Fruit fly (Drosophila melanogaster): ENCODE measurements around the gene CG14722.

CG14722 gene

DNA sequence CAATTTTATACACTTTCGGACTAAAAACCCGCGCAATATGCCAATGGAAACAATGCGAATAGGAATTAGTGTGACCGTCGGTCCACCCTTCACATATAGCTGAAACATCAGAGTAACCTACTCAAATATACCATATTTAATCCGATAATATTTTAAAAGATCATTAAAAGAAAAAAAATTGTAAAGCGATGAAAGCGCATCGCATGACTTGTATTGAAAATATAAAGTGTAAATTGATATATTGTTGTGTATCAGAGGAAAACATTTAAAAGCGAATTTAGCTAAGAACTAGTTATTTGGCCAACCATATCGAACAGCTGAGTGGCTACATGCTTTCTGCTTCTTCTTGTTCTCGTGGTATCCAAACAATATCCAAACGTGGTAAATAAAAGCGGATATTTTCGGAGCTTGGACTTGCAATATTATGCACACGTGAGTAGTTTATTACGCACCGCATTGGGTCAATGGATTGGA is at the start of gene CG14722, which contains the start of gene Blm:
Gene CG14722 (plus strand): TSS at position 161 of the 474 bp plus-strand sequence.
Gene Blm (minus strand): TSS at position 54 of the 474 bp plus-strand sequence.
- TF ChIP-seq Crg-1 (GFP tag; optimal IDR thresholded peaks at IDR 0.05) (no peak), Mnt (GFP tag; optimal IDR thresholded peaks at IDR 0.05) (peak; percentile 64), CG1620 (GFP tag; optimal IDR thresholded peaks at IDR 0.05) (peak; percentile 28), pad (GFP tag; optimal IDR thresholded peaks at IDR 0.05) (no peak), tj (GFP tag; optimal IDR thresholded peaks at IDR 0.05) (no peak), CG12768 (GFP tag; optimal IDR thresholded peaks at IDR 0.05) (no peak), Clk (GFP tag; optimal IDR thresholded peaks at IDR 0.05) (no peak), CG14711 (tag; optimal IDR thresholded peaks at IDR 0.05) (peak; percentile 28), cnc (optimal IDR thresholded peaks at IDR 0.05) (no peak), bab1 (GFP tag; optimal IDR thresholded peaks at IDR 0.05) (peak; percentile 60), Hr96 (GFP tag; optimal IDR thresholded peaks at IDR 0.05) (no peak), CG11617 (GFP tag; optimal IDR thresholded peaks at IDR 0.05) (peak; percentile 10)

DNA sequence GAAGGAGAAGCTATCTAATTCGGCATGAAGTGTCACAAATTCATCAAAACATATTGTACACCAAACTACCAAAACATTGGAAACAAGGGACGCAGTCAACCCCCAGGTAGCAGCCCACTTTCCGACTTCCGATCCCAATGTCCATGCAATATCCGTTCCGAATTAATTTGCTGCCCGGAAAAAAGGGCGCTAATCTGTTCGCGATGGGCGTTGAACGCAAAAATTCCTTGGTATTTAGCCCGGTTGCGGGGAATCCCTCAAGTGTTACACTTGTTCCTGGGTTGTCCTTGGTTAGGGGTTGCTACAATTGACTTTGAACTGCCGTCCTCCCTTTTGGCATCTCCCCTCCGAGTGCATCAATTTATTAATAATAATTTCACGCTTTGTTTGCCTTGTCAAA is 49.2 kb upstream of the CG14722 start:
- TF ChIP-seq CG1620 (GFP tag; optimal IDR thresholded peaks at IDR 0.05), result no peak
- no peak for TF ChIP-seq cic (GFP tag; optimal IDR thresholded peaks at IDR 0.05)
- TF ChIP-seq CG5204 (GFP tag; optimal IDR thresholded peaks at IDR 0.05), result no peak
- no peak for TF ChIP-seq CG14711 (tag; optimal IDR thresholded peaks at IDR 0.05)
- TF ChIP-seq tj (GFP tag; optimal IDR thresholded peaks at IDR 0.05), result no peak
- no peak for TF ChIP-seq CG33017 (tag; optimal IDR thresholded peaks at IDR 0.05)
- no peak for TF ChIP-seq Crg-1 (GFP tag; optimal IDR thresholded peaks at IDR 0.05)
- TF ChIP-seq cnc (optimal IDR thresholded peaks at IDR 0.05), result no peak
- TF ChIP-seq toe (GFP tag; optimal IDR thresholded peaks at IDR 0.05), result no peak
- no peak for TF ChIP-seq Clk (GFP tag; optimal IDR thresholded peaks at IDR 0.05)
- no peak for TF ChIP-seq CG12768 (GFP tag; optimal IDR thresholded peaks at IDR 0.05)
- TF ChIP-seq CG7101 (tag; optimal IDR thresholded peaks at IDR 0.05), result no peak
- no peak for TF ChIP-seq Hr96 (GFP tag; optimal IDR thresholded peaks at IDR 0.05)
- TF ChIP-seq CG11617 (GFP tag; optimal IDR thresholded peaks at IDR 0.05), result no peak
- TF ChIP-seq kay (GFP tag; ENCODE audit: borderline replicate concordance), result no peak
- no peak for TF ChIP-seq pad (GFP tag; optimal IDR thresholded peaks at IDR 0.05)
- TF ChIP-seq ovo (GFP tag; optimal IDR thresholded peaks at IDR 0.05), result no peak
- no peak for TF ChIP-seq CG7045 (GFP tag; optimal IDR thresholded peaks at IDR 0.05)

DNA sequence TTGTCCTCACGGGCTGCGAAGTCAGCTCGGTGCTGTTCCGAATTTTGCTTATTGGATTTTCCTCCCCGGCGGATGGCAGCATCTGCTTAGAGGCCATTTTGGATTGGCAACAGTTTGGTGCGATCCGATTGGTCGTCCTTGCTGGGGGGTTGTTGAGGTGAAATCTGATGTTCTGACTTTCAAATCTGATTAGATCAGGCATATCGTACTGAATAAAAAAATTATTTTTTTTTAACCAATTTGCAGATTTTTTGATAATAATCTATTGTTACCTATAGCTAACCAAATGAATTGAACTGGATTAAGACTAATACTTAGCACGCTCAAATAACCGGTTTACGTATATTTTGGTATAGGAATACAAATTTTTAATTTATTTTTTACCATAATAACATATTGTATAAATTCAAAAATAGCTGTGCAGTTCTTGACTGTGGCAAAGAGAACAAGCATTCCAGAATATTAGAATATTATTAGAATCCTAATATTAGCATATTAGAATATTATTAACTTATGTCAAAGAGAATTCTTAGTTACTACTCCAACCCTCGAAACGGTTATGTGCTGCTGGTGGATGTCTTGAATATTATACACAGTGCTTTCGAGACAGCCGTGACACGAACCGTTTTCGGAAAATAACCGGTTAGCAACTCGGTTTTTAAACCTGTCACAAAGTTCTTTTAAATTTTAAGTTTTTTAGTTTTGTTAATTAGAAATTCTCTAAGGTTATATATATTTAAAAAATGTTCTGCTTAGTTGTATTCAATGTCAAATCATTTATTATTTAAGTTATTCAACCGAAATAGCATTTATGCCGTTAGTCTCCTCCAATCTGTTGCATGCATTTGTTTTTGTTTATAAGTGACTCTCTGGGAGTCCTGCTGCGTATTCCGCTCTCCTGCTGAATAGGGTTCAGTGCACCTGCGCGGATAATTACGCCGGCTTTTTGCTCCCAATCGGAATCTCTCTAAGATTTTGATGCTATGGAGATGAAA is 47.1 kb upstream of the CG14722 start, which contains the start of gene Fer3:
Gene Fer3 (minus strand): TSS at position 1 of the 995 bp plus-strand sequence.
- TF ChIP-seq toe (GFP tag; optimal IDR thresholded peaks at IDR 0.05), result no peak
- TF ChIP-seq tj (GFP tag; optimal IDR thresholded peaks at IDR 0.05), result no peak
- TF ChIP-seq CG7045 (GFP tag; optimal IDR thresholded peaks at IDR 0.05), result no peak
- no peak for TF ChIP-seq Mnt (GFP tag; optimal IDR thresholded peaks at IDR 0.05)
- no peak for TF ChIP-seq CG12768 (GFP tag; optimal IDR thresholded peaks at IDR 0.05)
- TF ChIP-seq ovo (GFP tag; optimal IDR thresholded peaks at IDR 0.05), result no peak
- no peak for TF ChIP-seq CG11617 (GFP tag; optimal IDR thresholded peaks at IDR 0.05)
- no peak for TF ChIP-seq CG7101 (tag; optimal IDR thresholded peaks at IDR 0.05)
- no peak for TF ChIP-seq CG1620 (GFP tag; optimal IDR thresholded peaks at IDR 0.05)
- TF ChIP-seq CG5204 (GFP tag; optimal IDR thresholded peaks at IDR 0.05), result no peak
- no peak for TF ChIP-seq CG14711 (tag; optimal IDR thresholded peaks at IDR 0.05)

DNA sequence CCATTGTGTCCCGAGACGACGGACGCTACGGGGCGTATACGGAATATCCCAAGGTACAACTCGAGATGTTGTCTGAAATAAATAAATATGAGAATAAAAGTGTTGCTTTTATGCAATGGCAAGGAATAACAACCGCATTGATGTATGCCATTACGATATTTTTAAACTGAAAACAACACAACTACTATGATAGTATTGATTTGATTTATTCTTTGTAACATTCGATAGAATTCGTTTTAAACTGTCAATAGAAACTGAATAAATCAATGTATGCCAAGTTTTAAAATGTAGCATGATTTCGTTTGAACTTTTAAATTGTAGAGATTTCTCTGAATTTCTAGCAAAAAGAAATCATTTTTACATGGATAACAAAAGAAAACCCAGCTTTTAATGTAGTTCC is 45.5 kb upstream of the CG14722 start, which contains the start of gene CG14717:
Gene CG14717 (plus strand): TSS at position 301 of the 400 bp plus-strand sequence.
- TF ChIP-seq Hr96 (GFP tag; optimal IDR thresholded peaks at IDR 0.05) (no peak), pad (GFP tag; optimal IDR thresholded peaks at IDR 0.05) (no peak), cnc (optimal IDR thresholded peaks at IDR 0.05) (no peak), CG5204 (GFP tag; optimal IDR thresholded peaks at IDR 0.05) (no peak), Crg-1 (GFP tag; optimal IDR thresholded peaks at IDR 0.05) (no peak), CG7101 (tag; optimal IDR thresholded peaks at IDR 0.05) (no peak), Mnt (GFP tag; optimal IDR thresholded peaks at IDR 0.05) (no peak)

DNA sequence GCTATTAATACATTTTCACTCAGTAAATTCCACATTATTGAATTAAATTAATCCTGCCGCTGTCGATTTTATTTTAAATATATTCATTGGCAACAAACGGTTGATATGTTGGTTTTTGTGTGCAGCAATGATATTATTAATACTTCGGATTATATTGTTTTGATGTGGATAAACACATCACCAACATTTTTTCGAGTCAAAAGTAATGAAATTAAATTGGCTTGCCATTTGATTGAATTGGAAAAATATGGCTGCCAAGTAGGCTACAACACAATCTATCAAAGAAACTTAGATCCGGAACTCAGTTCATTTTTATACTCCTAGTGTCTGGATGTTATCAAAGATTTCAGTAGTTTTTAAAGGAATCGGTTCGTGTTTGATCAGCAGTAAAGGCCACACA is 41.4 kb upstream of the CG14722 start, which contains the start of gene CG14718:
Gene CG14718 (plus strand): TSS at position 301 of the 400 bp plus-strand sequence.
- TF ChIP-seq Hr96 (GFP tag; optimal IDR thresholded peaks at IDR 0.05), result no peak
- TF ChIP-seq CG12768 (GFP tag; optimal IDR thresholded peaks at IDR 0.05), result no peak
- TF ChIP-seq pad (GFP tag; optimal IDR thresholded peaks at IDR 0.05), result no peak
- no peak for TF ChIP-seq cic (GFP tag; optimal IDR thresholded peaks at IDR 0.05)
- no peak for TF ChIP-seq tj (GFP tag; optimal IDR thresholded peaks at IDR 0.05)
- TF ChIP-seq kay (GFP tag; ENCODE audit: borderline replicate concordance), result no peak
- TF ChIP-seq CG7101 (tag; optimal IDR thresholded peaks at IDR 0.05), result no peak
- TF ChIP-seq ovo (GFP tag; optimal IDR thresholded peaks at IDR 0.05), result no peak
- TF ChIP-seq toe (GFP tag; optimal IDR thresholded peaks at IDR 0.05), result no peak
- no peak for TF ChIP-seq CG33017 (tag; optimal IDR thresholded peaks at IDR 0.05)
- TF ChIP-seq cnc (optimal IDR thresholded peaks at IDR 0.05), result no peak
- no peak for TF ChIP-seq Crg-1 (GFP tag; optimal IDR thresholded peaks at IDR 0.05)
- no peak for TF ChIP-seq bab1 (GFP tag; optimal IDR thresholded peaks at IDR 0.05)
- TF ChIP-seq Mnt (GFP tag; optimal IDR thresholded peaks at IDR 0.05), result no peak
- TF ChIP-seq CG14711 (tag; optimal IDR thresholded peaks at IDR 0.05), result no peak
- no peak for TF ChIP-seq CG7045 (GFP tag; optimal IDR thresholded peaks at IDR 0.05)
- TF ChIP-seq CG1620 (GFP tag; optimal IDR thresholded peaks at IDR 0.05), result no peak
- TF ChIP-seq CG11617 (GFP tag; optimal IDR thresholded peaks at IDR 0.05), result no peak
- no peak for TF ChIP-seq CG5204 (GFP tag; optimal IDR thresholded peaks at IDR 0.05)
